Fruit fly (Drosophila melanogaster) whole organism, prepupa: ENCODE data around the gene CG31360.

Experiments
- CG16779 ChIP-seq: fragments of 200-800 bp; sonication (Bioruptor generic); optimal IDR thresholded peaks from 3 replicates; lab custom pipeline; 2017; ENCODE audit warnings: missing biosample characterization, mild to moderate bottlenecking, missing genetic modification characterization
- CG32006 ChIP-seq: fragments of 200-800 bp; sonication (Bioruptor generic); optimal IDR thresholded peaks from 3 replicates; lab custom pipeline; 2017; ENCODE audit warnings: missing biosample characterization, mild to moderate bottlenecking, missing genetic modification characterization
- dsx ChIP-seq: fragments of 200-800 bp; optimal IDR thresholded peaks from 3 replicates; lab custom pipeline; 2019; ENCODE audit warnings: missing biosample characterization, mild to moderate bottlenecking, missing genetic modification characterization, moderate library complexity; ENCODE audit not compliant: poor library complexity, severe bottlenecking
- fd59A ChIP-seq: fragments of 200-800 bp; sonication (Bioruptor generic); optimal IDR thresholded peaks from 2 replicates; lab custom pipeline; 2017; ENCODE audit warnings: missing biosample characterization, mild to moderate bottlenecking, missing genetic modification characterization, missing genetic modification reagents
- net ChIP-seq: fragments of 200-800 bp; sonication (Bioruptor generic); optimal IDR thresholded peaks from 3 replicates; lab custom pipeline; 2016; ENCODE audit warnings: missing biosample characterization, missing genetic modification characterization
- spab ChIP-seq: fragments of 200-800 bp; sonication (Bioruptor generic); optimal IDR thresholded peaks from 2 replicates; lab custom pipeline; 2017; ENCODE audit warnings: missing biosample characterization, mild to moderate bottlenecking, missing genetic modification characterization, missing genetic modification reagents
- topi ChIP-seq: fragments of 200-800 bp; sonication (Bioruptor generic); optimal IDR thresholded peaks from 3 replicates; lab custom pipeline; 2016; ENCODE audit warnings: missing biosample characterization, missing genetic modification characterization
- vri ChIP-seq: fragments of 200-800 bp; sonication (Bioruptor generic); optimal IDR thresholded peaks from 3 replicates; lab custom pipeline; 2016; ENCODE audit warnings: missing biosample characterization, mild to moderate bottlenecking, missing genetic modification characterization

dm6 chr3R:17711646-17711975, 26.7 kb downstream of the CG31360 start:
- TF ChIP-seq CG32006 (GFP tag; lab: Kevin White, UChicago) (no peak), vri (GFP tag; lab: Kevin White, UChicago) (no peak), topi (GFP tag; lab: Kevin White, UChicago) (no peak), net (GFP tag; lab: Kevin White, UChicago) (no peak), dsx (GFP tag; lab: Kevin White, UChicago) (peak; percentile 52), CG16779 (tag; lab: Kevin White, UChicago) (no peak), fd59A (no peak), spab (no peak)
